Worm (Caenorhabditis elegans) whole organism, midembryonic: ENCODE results near the gene F09G2.8.

ENCODE experiments used
- T22C8.4 ChIP-seq: fragments of 200-800 bp; sonication (Bioruptor generic); IDR thresholded peaks from 2 replicates; pipeline ENCODE4 v1.3.6; 2022; ENCODE audit warnings: missing genetic modification characterization, missing compliant biosample characterization
- cog-1 ChIP-seq: sonication (generic microtip); optimal IDR thresholded peaks from 2 replicates; lab custom pipeline; 2016; ENCODE audit warnings: missing genetic modification characterization, missing compliant biosample characterization
- flt-1 ChIP-seq: fragments of 200-800 bp; sonication (Bioruptor generic); IDR thresholded peaks from 2 replicates; pipeline ENCODE4 v1.3.6; 2022; ENCODE audit warnings: missing genetic modification characterization, missing compliant biosample characterization
- klf-2 ChIP-seq: fragments of 200-800 bp; sonication (Bioruptor generic); conservative IDR thresholded peaks from 2 replicates; pipeline ENCODE4 v1.3.6; 2022; ENCODE audit warnings: missing genetic modification reagents, missing genetic modification characterization, missing compliant biosample characterization
- med-1 ChIP-seq: sonication (generic microtip); optimal IDR thresholded peaks from 2 replicates; lab custom pipeline; 2017; ENCODE audit warnings: missing genetic modification characterization, mild to moderate bottlenecking, missing compliant biosample characterization, antibody characterized with exemption, missing genetic modification reagents; ENCODE audit not compliant: insufficient read depth
- ref-1 ChIP-seq: fragments of 200-800 bp; sonication (Bioruptor generic); conservative IDR thresholded peaks from 2 replicates; pipeline ENCODE4 v1.3.6; 2022; ENCODE audit warnings: missing genetic modification reagents, missing genetic modification characterization, missing compliant biosample characterization
- tab-1 ChIP-seq: fragments of 200-800 bp; sonication (Bioruptor generic); IDR thresholded peaks from 2 replicates; pipeline ENCODE4 v1.3.6; 2022; ENCODE audit warnings: missing genetic modification characterization, missing compliant biosample characterization
- ztf-23 ChIP-seq: fragments of 200-800 bp; sonication (Bioruptor generic); IDR thresholded peaks from 2 replicates; pipeline ENCODE4 v1.3.6; 2022; ENCODE audit warnings: missing genetic modification reagents, missing genetic modification characterization, missing compliant biosample characterization
- ztf-29 ChIP-seq: fragments of 200-800 bp; sonication (Bioruptor generic); IDR thresholded peaks from 2 replicates; pipeline ENCODE4 v1.3.6; 2022; ENCODE audit warnings: missing genetic modification reagents, missing genetic modification characterization, missing compliant biosample characterization

F09G2.8 gene

DNA sequence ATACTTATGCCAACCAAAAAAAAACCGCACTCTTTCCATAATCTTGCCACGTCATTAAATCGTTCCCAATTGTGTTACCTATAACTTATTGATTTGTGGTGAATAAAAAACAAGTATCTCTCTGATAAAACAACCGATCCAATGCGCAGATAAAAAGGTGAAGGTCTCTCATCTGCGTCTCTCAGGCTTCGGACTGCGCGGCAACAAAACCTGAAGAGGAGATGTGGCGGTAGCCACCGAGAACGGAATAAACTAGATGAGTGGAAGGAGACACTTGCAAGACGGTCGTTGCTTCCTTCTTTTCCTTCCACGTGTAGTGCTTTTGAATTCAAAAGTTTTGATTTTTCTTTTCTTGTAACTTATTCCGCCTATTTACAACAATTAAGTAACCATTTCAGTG, 31.5 kb upstream of the F09G2.8 start, which contains the start of gene fkb-3:
Gene fkb-3 (plus strand): TSS at position 277 of the 400 bp plus-strand sequence.
- no peak for TF ChIP-seq flt-1
- TF ChIP-seq med-1 = no peak
- no peak for TF ChIP-seq T22C8.4
- TF ChIP-seq ztf-29 (GFP tag; lab: Robert Waterston, UW) = no peak
- TF ChIP-seq ztf-23 = no peak
- TF ChIP-seq cog-1 (tag; lab: Kevin White, UChicago) = no peak
- TF ChIP-seq ref-1 = no peak

ce11 chrV:7224353-7224752, 30.9 kb upstream of the F09G2.8 start:
- TF ChIP-seq med-1 (no peak), ztf-29 (GFP tag; lab: Robert Waterston, UW) (no peak), klf-2 (GFP tag; lab: Robert Waterston, UW) (no peak)

DNA sequence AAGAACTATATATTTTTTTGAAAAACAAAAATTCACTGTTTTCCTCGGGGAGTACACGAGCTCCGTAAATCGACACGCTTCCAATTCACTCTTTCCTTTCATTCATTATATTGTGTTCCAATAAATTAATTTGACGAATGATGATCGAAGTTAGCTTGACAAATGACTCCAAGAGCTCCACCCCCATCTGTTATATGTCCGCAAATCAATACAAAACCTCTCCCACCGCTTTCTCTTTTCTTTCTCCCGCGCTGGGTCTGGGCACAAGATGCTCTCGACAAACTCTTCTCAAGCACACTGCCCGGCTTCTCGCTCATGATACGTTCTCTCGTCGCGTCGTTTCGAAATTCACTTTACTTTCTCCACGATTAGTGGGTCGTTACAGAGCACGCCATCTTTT, 30.5 kb upstream of the F09G2.8 start, which contains the start of gene C13F10.1:
Gene C13F10.1 (plus strand): TSS at position 138 of the 400 bp plus-strand sequence.
- TF ChIP-seq med-1 (no peak), klf-2 (GFP tag; lab: Robert Waterston, UW) (no peak), ref-1 (no peak), T22C8.4 (no peak), ztf-29 (GFP tag; lab: Robert Waterston, UW) (no peak), flt-1 (no peak), ztf-23 (no peak), cog-1 (tag; lab: Kevin White, UChicago) (no peak), tab-1 (GFP tag; lab: Robert Waterston, UW) (no peak)

DNA sequence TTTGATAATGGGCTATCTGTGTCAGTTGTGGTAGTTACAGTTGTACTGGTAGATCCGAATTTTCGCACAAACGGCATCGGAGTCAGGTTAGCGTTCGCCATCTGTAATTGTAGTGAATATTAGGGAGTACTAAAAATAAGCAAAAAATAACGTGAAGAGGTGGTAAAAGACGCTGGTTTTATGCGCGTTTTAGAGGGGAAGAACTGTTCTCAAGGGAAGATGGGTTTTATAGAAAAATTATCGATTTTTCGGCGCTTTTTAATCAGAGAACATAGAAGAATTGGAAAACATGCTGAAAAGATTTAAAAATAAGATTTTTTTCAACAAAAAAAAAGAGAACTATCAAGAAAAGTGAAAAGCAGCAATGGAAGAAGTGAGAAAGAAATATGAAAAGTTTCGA, 29.7 kb upstream of the F09G2.8 start, which contains the start of gene C13F10.7:
Gene C13F10.7 (minus strand): TSS at position 101 of the 400 bp plus-strand sequence.
- TF ChIP-seq klf-2 (GFP tag; lab: Robert Waterston, UW) = no peak
- TF ChIP-seq ztf-23 = no peak
- TF ChIP-seq ref-1 = no peak
- no peak for TF ChIP-seq tab-1 (GFP tag; lab: Robert Waterston, UW)
- TF ChIP-seq cog-1 (tag; lab: Kevin White, UChicago) = no peak
- TF ChIP-seq flt-1 = no peak
- TF ChIP-seq med-1 = no peak
- no peak for TF ChIP-seq ztf-29 (GFP tag; lab: Robert Waterston, UW)
- no peak for TF ChIP-seq T22C8.4

DNA sequence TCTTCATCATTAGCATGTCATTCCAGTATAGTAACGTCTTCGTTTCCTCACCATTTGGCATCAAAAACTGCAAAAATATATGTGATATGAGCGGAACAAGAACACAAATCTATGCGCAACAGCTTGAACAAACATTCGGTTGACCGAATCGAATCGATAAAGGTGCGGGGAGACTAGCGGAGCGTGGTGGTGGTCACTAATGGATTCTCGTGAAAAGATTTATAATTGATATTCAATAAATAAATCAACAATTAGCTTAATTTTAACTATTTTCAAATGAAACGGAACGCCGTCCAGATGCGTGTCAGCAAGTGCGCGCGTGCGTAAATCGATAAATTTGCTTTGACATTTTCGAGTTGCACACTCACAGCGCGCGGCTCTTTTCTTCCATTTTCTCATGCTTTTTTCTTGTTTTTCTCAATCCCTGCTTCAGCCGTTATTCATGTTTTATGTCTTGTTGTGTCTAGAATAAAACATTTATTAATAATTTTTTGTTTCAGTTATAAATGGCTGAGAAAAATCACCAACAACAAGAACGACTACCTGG, 27.6 kb upstream of the F09G2.8 start, which contains the start of the genes C13F10.8, C13F10.6 and kxd-1:
Gene C13F10.8 (minus strand): TSS at position 51 of the 547 bp plus-strand sequence.
Gene C13F10.6 (minus strand): TSS at position 67 of the 547 bp plus-strand sequence.
Gene kxd-1 (plus strand): TSS at position 497 of the 547 bp plus-strand sequence.
- TF ChIP-seq flt-1 (no peak), T22C8.4 (no peak), ztf-29 (GFP tag; lab: Robert Waterston, UW) (no peak), cog-1 (tag; lab: Kevin White, UChicago) (no peak), tab-1 (GFP tag; lab: Robert Waterston, UW) (no peak)

- TF ChIP-seq ztf-23 (no peak), ztf-29 (GFP tag; lab: Robert Waterston, UW) (no peak), T22C8.4 (no peak), flt-1 (no peak), klf-2 (GFP tag; lab: Robert Waterston, UW) (no peak), tab-1 (GFP tag; lab: Robert Waterston, UW) (no peak), med-1 (no peak), cog-1 (tag; lab: Kevin White, UChicago) (no peak), ref-1 (no peak)
Measured at ce11 chrV:7218988-7219387, 25.5 kb upstream of the F09G2.8 start, which contains the start of gene C13F10.5. C13F10.5 (minus strand) TSS chrV:7219088.

DNA sequence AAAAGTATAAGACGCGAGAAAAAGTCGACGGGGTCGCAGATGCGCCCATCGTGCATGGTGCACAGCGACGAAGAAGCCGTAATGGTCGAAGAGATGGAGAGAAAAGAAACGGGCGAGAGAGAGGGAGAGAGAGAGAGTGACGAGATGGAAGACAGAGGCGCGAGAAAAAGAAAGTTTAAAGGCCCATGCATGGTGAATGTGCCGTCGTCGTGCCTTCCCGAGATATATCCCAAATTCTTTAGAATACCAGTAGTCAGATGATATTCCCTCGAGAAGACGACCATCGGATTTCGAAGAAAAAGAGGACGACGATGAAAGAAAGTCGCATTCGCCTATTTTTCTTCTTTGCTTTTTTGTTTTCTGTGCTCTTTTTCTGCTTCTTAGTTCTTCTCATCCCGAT, 22.6 kb upstream of the F09G2.8 start:
- TF ChIP-seq ztf-23 = no peak
- no peak for TF ChIP-seq med-1
- no peak for TF ChIP-seq flt-1
- TF ChIP-seq tab-1 (GFP tag; lab: Robert Waterston, UW) = no peak
- TF ChIP-seq cog-1 (tag; lab: Kevin White, UChicago) = no peak
- TF ChIP-seq ztf-29 (GFP tag; lab: Robert Waterston, UW) = no peak
- TF ChIP-seq ref-1 = no peak
- TF ChIP-seq klf-2 (GFP tag; lab: Robert Waterston, UW) = no peak
- TF ChIP-seq T22C8.4 = no peak

ce11 chrV:7214802-7215201, 21.3 kb upstream of the F09G2.8 start, which contains the start of gene soap-1:
soap-1 (minus strand) TSS chrV:7214902.
- TF ChIP-seq med-1 (no peak), klf-2 (GFP tag; lab: Robert Waterston, UW) (no peak), flt-1 (no peak), ref-1 (no peak), ztf-29 (GFP tag; lab: Robert Waterston, UW) (no peak), T22C8.4 (no peak), cog-1 (tag; lab: Kevin White, UChicago) (no peak), ztf-23 (no peak), tab-1 (GFP tag; lab: Robert Waterston, UW) (no peak)

ce11 chrV:7209001-7209400, 15.5 kb upstream of the F09G2.8 start:
- TF ChIP-seq med-1 (no peak), tab-1 (GFP tag; lab: Robert Waterston, UW) (no peak), klf-2 (GFP tag; lab: Robert Waterston, UW) (no peak), cog-1 (tag; lab: Kevin White, UChicago) (no peak), flt-1 (no peak), ztf-29 (GFP tag; lab: Robert Waterston, UW) (no peak), T22C8.4 (no peak), ztf-23 (no peak), ref-1 (no peak)

DNA sequence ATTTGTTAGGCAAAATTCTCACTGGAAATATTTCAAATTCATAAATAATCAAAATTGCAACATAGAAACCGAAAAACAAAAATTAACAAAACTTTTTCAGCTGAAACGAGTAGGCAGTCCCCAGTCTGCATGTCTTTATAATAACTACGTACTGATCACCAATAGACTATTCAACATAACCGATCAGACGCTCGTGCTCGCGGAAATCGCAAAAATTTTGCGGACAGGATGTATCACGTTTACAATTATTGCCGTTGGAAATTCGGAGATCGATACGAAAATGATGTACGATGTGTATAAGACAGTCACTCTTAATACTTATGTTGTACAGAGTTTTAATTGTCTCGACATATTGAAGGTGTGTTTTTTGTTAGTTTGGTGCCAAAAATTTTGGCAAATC, 7.9 kb upstream of the F09G2.8 start:
- TF ChIP-seq tab-1 (GFP tag; lab: Robert Waterston, UW) (no peak), T22C8.4 (no peak), flt-1 (no peak), ztf-23 (no peak), klf-2 (GFP tag; lab: Robert Waterston, UW) (no peak), cog-1 (tag; lab: Kevin White, UChicago) (no peak), med-1 (no peak), ref-1 (no peak), ztf-29 (GFP tag; lab: Robert Waterston, UW) (no peak)
